Worm (Caenorhabditis elegans): ENCODE results near the gene farl-11.

DNA sequence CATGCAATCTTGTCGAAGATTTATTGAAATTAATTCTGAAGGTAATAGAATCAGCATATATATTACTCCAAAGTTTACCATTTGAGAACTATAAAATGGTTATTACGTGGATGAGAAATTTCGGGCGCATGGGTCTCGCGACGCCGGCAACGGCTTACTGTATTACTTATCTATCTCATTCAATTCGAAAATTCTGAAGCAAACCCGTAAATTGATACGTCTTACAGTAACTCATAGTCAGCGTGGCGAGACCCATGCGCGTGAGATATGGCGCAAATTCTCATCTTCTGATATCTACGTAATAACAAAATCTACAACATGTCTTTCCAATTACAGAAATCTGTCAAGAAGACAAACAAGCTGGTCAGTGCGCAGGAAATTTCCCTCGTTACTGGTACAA, 14.7 kb upstream of the farl-11 start:
- TF ChIP-seq flh-1 (GFP tag; optimal IDR thresholded peaks at IDR 0.05) (no peak), nhr-12 (tag; optimal IDR thresholded peaks at IDR 0.05) (no peak), snpc-4 (tag; optimal IDR thresholded peaks at IDR 0.05) (no peak)
